Worm (Caenorhabditis elegans): ENCODE results near the gene phy-4.

phy-4 gene

ce11 chrV:19522551-19523137 lies 9.2 kb upstream of the phy-4 start (continued):
- TF ChIP-seq nhr-27 (tag; optimal IDR thresholded peaks at IDR 0.05) (no peak), attf-5 (GFP tag; optimal IDR thresholded peaks at IDR 0.05) (peak; percentile 63), madf-3 (GFP tag; IDR thresholded peaks at IDR 0.05) (0 out of 2 replicates have a peak, but pooled peaks have one; percentile 2), nhr-179 (tag; optimal IDR thresholded peaks at IDR 0.05) (no peak), nhr-90 (tag; optimal IDR thresholded peaks at IDR 0.05) (peak; percentile 25), attf-6 (GFP tag; IDR thresholded peaks at IDR 0.05) (no peak), ceh-40 (GFP tag; IDR thresholded peaks at IDR 0.05) (no peak), somi-1 (GFP tag; optimal IDR thresholded peaks at IDR 0.05) (peak; percentile 93), aptf-3 (GFP tag; IDR thresholded peaks at IDR 0.05) (no peak), fkh-3 (tag; optimal IDR thresholded peaks at IDR 0.05) (peak; percentile 41), lag-1 (GFP tag; IDR thresholded peaks at IDR 0.05) (no peak), pha-4 (tag; optimal IDR thresholded peaks at IDR 0.05) (no peak), ztf-26 (tag; optimal IDR thresholded peaks at IDR 0.05) (peak; percentile 96), ztf-6 (GFP tag; IDR thresholded peaks at IDR 0.05) (no peak; the same call in 1 of the 2 replicates), hmg-20 (GFP tag; IDR thresholded peaks at IDR 0.05) (no peak), nhr-120 (GFP tag; IDR thresholded peaks at IDR 0.05) (no peak), C06A6.2 (GFP tag; conservative IDR thresholded peaks at IDR 0.05) (peak; percentile 90), B0035.1 (tag; optimal IDR thresholded peaks at IDR 0.05) (no peak), gei-17 (GFP tag; optimal IDR thresholded peaks at IDR 0.05) (peak; percentile 82), snpc-1.1 (tag; optimal IDR thresholded peaks at IDR 0.05; ENCODE audit: insufficient read depth) (no peak), egl-44 (GFP tag; IDR thresholded peaks at IDR 0.05) (peak; percentile 56; the same call in 1 of the 2 replicates), attf-3 (GFP tag; conservative IDR thresholded peaks at IDR 0.05) (no peak), hrde-1 (tag; optimal IDR thresholded peaks at IDR 0.05; ENCODE audit: borderline replicate concordance) (no peak), lsl-1 (GFP tag; optimal IDR thresholded peaks at IDR 0.05) (no peak), atf-7 (tag; optimal IDR thresholded peaks at IDR 0.05) (peak; percentile 100), cebp-2 (GFP tag; IDR thresholded peaks at IDR 0.05) (no peak), ceh-100 (GFP tag; IDR thresholded peaks at IDR 0.05) (peak; percentile 35; the same call in 1 of the 2 replicates), ztf-28 (GFP tag; IDR thresholded peaks at IDR 0.05) (no peak), ztf-18 (tag; optimal IDR thresholded peaks at IDR 0.05) (no peak), madf-8 (GFP tag; conservative IDR thresholded peaks at IDR 0.05) (no peak), bed-2 (GFP tag; IDR thresholded peaks at IDR 0.05) (no peak), ceh-91 (GFP tag; IDR thresholded peaks at IDR 0.05) (no peak), zfh-2 (GFP tag; conservative IDR thresholded peaks at IDR 0.05) (peak; percentile 95)

- no peak for TF ChIP-seq F57C9.4 (tag; optimal IDR thresholded peaks at IDR 0.05)
- peak in 1 of 3 experiments; percentile 14 for TF ChIP-seq lin-35 (GFP tag; optimal IDR thresholded peaks at IDR 0.05)
- TF ChIP-seq lin-54 (GFP tag; optimal IDR thresholded peaks at IDR 0.05), result no peak
- TF ChIP-seq madf-3 (GFP tag; IDR thresholded peaks at IDR 0.05), result no peak
- no peak; the same call in 1 of the 2 replicates for TF ChIP-seq egl-44 (GFP tag; IDR thresholded peaks at IDR 0.05)
- no peak for TF ChIP-seq zfh-2 (GFP tag; conservative IDR thresholded peaks at IDR 0.05)
- TF ChIP-seq ceh-100 (GFP tag; IDR thresholded peaks at IDR 0.05), result no peak
- TF ChIP-seq die-1 (tag; optimal IDR thresholded peaks at IDR 0.05), result peak; percentile 13
- no peak for TF ChIP-seq ceh-40 (GFP tag; IDR thresholded peaks at IDR 0.05)
- TF ChIP-seq T26A5.8 (tag; optimal IDR thresholded peaks at IDR 0.05), result no peak
- no peak for TF ChIP-seq mel-28 (tag; optimal IDR thresholded peaks at IDR 0.05; ENCODE audit: borderline replicate concordance)
- peak; percentile 34; the same call in 1 of the 2 replicates for TF ChIP-seq hmg-1.2 (GFP tag; IDR thresholded peaks at IDR 0.05)
- peak; percentile 47; the same call in 1 of the 2 replicates for TF ChIP-seq rcor-1 (GFP tag; IDR thresholded peaks at IDR 0.05)
- TF ChIP-seq unc-130 (GFP tag; optimal IDR thresholded peaks at IDR 0.05), result no peak
- peak; percentile 37 for TF ChIP-seq ama-1 (optimal IDR thresholded peaks at IDR 0.05)
- peak in 1 of 2 experiments; percentile 20 for TF ChIP-seq ama-1 (GFP tag; optimal IDR thresholded peaks at IDR 0.05)
- no peak for TF ChIP-seq xnd-1 (tag; optimal IDR thresholded peaks at IDR 0.05)
- no peak for TF ChIP-seq F39B2.1 (GFP tag; IDR thresholded peaks at IDR 0.05)
- TF ChIP-seq akir-1 (GFP tag; optimal IDR thresholded peaks at IDR 0.05), result no peak
Measured at ce11 chrV:19521351-19522278, 8.2 kb upstream of the phy-4 start.

All from whole organism, young adult.